Fruit fly (Drosophila melanogaster) whole organism: Measurements from ENCODE around the gene msd5.

ENCODE experiments used
- CG8478 ChIP-seq: fragments of >200 bp; optimal IDR thresholded peaks from 2 replicates; lab custom pipeline; 2018; ENCODE audit warnings: inconsistent platforms
- Dll ChIP-seq: fragments of >200 bp; optimal IDR thresholded peaks from 2 replicates; lab custom pipeline; 2017
- EcR ChIP-seq, 2 experiments: fragments of >200 bp; optimal IDR thresholded peaks; 2 replicates each; lab custom pipeline; 2017; ENCODE audit warnings: missing biosample characterization in 2 of 2, missing genetic modification characterization in 2 of 2, missing genetic modification reagents in 2 of 2
- pan ChIP-seq: fragments of >200 bp; optimal IDR thresholded peaks from 2 replicates; lab custom pipeline; 2017
- psq ChIP-seq: fragments of >200 bp; optimal IDR thresholded peaks from 2 replicates; lab custom pipeline; 2017
- usp ChIP-seq: fragments of >200 bp; optimal IDR thresholded peaks from 2 replicates; lab custom pipeline; 2017; ENCODE audit warnings: missing biosample characterization, missing genetic modification characterization, mixed read lengths

The msd5 gene

dm6 chr3L:1320931-1321556, 11.9 kb downstream of the msd5 start:
- TF ChIP-seq Dll, result no peak
- no peak for TF ChIP-seq pan (lab: Kevin White, UChicago)
- no peak for TF ChIP-seq CG8478 (lab: Kevin White, UChicago)
- TF ChIP-seq EcR (GFP tag; optimal IDR thresholded peaks at IDR 0.05; lab: Kevin White, UChicago), result no peak
- no peak for TF ChIP-seq psq
- no peak for TF ChIP-seq usp

- no peak for TF ChIP-seq CG8478 (lab: Kevin White, UChicago)
- no peak for TF ChIP-seq Dll
- TF ChIP-seq pan (lab: Kevin White, UChicago), result no peak
- no peak for TF ChIP-seq usp
- TF ChIP-seq EcR (GFP tag; optimal IDR thresholded peaks at IDR 0.05; lab: Kevin White, UChicago), result no peak
- no peak for TF ChIP-seq psq
Measured at dm6 chr3L:1320230-1320930, 12.6 kb downstream of the msd5 start.

- TF ChIP-seq Dll (no peak), CG8478 (lab: Kevin White, UChicago) (no peak), usp (no peak), pan (lab: Kevin White, UChicago) (no peak), psq (no peak), EcR (GFP tag; optimal IDR thresholded peaks at IDR 0.05; lab: Kevin White, UChicago) (no peak)
Measured at dm6 chr3L:1319097-1319725, 13.7 kb downstream of the msd5 start.

DNA sequence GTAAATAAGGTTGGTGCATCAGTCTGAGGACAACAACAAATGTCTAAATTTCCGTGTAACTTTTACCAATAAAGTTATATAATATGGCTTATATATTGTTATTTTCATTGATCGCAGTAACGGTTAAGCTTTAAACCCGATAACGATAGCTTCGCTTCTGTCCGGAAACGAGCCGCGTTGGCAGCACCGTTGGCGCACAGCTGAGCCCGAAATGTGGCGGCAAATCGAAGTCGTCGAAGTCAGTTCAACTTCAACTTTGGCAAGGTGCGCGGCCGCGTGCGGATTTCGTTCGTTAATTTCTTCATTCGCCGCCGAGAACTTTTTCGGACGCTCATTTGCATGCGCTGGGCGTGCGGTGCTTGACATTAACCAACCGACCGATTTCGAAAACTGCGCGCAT, 14.7 kb downstream of the msd5 start, which contains the start of gene Myo61F:
Gene Myo61F (plus strand): TSS at position 240 of the 400 bp plus-strand sequence.
- TF ChIP-seq CG8478 (lab: Kevin White, UChicago) (no peak), EcR (GFP tag; optimal IDR thresholded peaks at IDR 0.05; lab: Kevin White, UChicago) (no peak), pan (lab: Kevin White, UChicago) (no peak), Dll (no peak), psq (no peak), usp (no peak)

DNA sequence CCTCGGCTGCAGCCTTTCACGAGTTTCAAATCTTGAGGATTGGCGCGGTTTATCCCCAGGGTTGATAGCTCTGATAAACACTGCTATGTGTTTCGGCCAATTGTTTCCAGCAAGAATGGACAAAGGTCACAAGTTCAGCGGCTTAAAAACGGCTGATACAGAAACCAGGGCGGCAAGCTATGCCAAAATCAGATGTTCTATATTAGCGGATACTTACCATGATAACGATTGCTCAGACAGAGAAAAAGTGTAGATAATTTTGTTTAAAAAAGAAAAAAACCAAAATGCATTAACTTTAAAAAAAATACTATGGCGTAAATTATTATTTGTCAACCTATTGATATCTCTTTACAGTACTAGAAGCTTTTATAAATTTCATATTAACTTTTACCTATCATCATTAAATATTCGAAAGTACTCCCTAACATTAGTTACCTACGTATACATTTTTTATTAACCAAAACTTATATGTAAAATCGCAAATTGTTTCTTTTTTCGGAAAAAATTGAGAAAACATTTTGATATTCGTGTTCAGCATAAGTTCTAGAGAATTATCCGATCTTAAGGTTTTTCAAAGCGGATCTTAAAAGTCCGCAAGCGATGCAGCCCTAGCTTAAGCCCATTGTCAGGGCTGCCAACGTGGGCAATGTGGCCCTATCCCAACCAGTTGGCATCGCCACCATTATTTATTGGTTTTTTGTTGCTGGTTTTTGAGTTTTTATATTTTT, 19.7 kb downstream of the msd5 start, which contains the start of the genes sturkopf and Herc4:
Gene sturkopf (minus strand): TSS at position 339 of the 728 bp plus-strand sequence.
Gene Herc4 (plus strand): TSS at position 658 of the 728 bp plus-strand sequence.
- no peak for TF ChIP-seq EcR (GFP tag; optimal IDR thresholded peaks at IDR 0.05; lab: Kevin White, UChicago)
- no peak for TF ChIP-seq usp
- TF ChIP-seq psq, result no peak
- TF ChIP-seq pan (lab: Kevin White, UChicago), result no peak
- no peak for TF ChIP-seq CG8478 (lab: Kevin White, UChicago)
- no peak for TF ChIP-seq Dll

DNA sequence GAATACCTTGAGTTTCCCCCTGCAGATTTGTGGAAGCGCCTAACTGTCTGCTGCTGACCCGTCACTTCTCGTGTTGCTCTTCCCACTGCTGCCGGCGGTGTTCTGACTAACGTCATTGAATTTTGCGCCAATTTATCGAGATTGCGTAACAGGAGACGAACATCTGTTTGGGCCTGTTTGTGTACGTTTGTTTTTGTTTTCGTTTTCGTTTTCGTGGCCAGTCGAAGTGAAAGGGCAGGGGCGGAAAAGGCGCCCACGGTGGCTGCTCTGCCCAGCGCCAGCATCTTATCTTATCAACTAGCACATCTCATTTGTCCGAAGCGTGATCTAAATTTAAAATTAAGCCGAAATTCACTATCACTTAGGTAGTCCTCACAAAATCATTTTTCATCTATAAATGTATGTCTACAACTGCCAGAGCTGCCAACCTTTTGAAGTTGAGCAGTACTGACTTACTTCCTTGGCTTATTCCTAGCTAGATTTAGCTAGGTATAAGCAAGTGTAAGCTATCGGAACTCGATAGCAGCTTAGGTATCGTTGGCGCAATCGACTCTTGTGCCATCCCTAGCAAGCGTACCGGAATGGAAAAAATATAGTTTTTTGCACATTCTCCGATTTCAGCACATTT, 25.8 kb downstream of the msd5 start, which contains the start of the genes Ctr9 and Nt5a:
Gene Ctr9 (plus strand): TSS at position 220 of the 628 bp plus-strand sequence.
Gene Nt5a (minus strand): TSS at position 414 of the 628 bp plus-strand sequence.
- no peak for TF ChIP-seq usp
- TF ChIP-seq CG8478 (lab: Kevin White, UChicago), result no peak
- TF ChIP-seq EcR (GFP tag; optimal IDR thresholded peaks at IDR 0.05; lab: Kevin White, UChicago), result no peak
- TF ChIP-seq psq, result no peak
- no peak for TF ChIP-seq pan (lab: Kevin White, UChicago)
- TF ChIP-seq Dll, result no peak

DNA sequence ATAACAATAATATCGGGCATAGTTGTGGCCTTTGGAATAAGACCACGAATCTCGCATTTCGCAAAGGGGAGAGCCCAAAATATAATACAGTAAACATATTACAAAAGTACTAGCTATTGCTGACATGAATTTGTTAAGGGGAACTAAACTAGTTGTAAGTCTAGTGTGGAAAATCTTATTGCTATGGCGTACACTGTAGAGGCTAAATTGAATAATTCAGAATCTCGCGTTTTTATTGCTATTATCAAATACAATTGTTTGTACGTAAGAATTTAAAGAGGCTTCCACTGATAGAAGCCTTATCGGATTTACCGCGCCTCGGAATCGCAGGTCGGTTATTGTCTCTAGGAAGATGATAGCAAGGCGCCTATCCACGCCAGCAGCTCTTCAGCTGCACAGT, 27.6 kb downstream of the msd5 start:
- TF ChIP-seq Dll (no peak), EcR (GFP tag; optimal IDR thresholded peaks at IDR 0.05; lab: Kevin White, UChicago) (no peak), psq (no peak), usp (no peak), pan (lab: Kevin White, UChicago) (no peak), CG8478 (lab: Kevin White, UChicago) (no peak)

dm6 chr3L:1302950-1303352, 30.0 kb downstream of the msd5 start:
- TF ChIP-seq EcR (GFP tag; optimal IDR thresholded peaks at IDR 0.05; lab: Kevin White, UChicago) (no peak), pan (lab: Kevin White, UChicago) (no peak), psq (no peak), CG8478 (lab: Kevin White, UChicago) (no peak), usp (no peak), Dll (no peak)

- TF ChIP-seq usp, result no peak
- TF ChIP-seq EcR (GFP tag; optimal IDR thresholded peaks at IDR 0.05; lab: Kevin White, UChicago), result no peak
- TF ChIP-seq Dll, result no peak
- TF ChIP-seq pan (lab: Kevin White, UChicago), result no peak
- no peak for TF ChIP-seq psq
- no peak for TF ChIP-seq CG8478 (lab: Kevin White, UChicago)
Measured at dm6 chr3L:1302234-1302949, 30.6 kb downstream of the msd5 start, which contains the start of the genes Rac1 and Acat2. Rac1 (minus strand) TSS chr3L:1302683. Acat2 (plus strand) TSS chr3L:1302944.

DNA sequence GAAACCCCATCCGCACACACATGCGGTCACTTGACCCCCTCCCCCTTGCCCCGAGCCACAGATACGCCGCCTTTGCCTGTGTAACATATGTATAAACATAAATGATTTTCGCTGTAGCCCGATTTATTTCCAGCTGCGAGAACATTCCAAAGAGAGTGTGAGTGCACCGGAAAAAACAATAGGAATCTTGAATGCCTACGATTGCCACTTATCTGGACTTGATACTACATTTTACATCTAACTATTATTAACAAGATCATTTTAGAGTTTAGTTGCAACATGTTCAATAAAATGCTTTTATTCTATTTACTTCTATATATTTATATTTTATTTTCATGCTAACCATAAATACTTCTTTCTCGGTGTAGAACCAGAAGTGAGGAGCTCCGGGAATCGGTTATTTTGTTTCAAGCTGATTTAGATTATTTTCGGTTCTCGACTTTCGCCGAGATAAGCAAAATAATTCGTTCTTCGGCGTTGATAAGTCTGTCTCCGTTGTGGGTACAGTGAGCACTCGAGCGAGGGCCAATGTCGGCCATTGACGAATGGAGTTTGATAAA, 32.8 kb downstream of the msd5 start:
- TF ChIP-seq pan (lab: Kevin White, UChicago) (no peak), EcR (GFP tag; optimal IDR thresholded peaks at IDR 0.05; lab: Kevin White, UChicago) (no peak), usp (no peak)
